Fruit fly (Drosophila melanogaster) whole organism, prepupa: Measurements from ENCODE around the gene tipE.
A peak's percentile ranks its signal among the peaks of the same experiment; 100 is the strongest.

Source experiments
- CG10631 ChIP-seq: fragments of 200-800 bp; sonication (Bioruptor generic); optimal IDR thresholded peaks from 2 replicates; lab custom pipeline; 2016; ENCODE audit warnings: missing biosample characterization, missing genetic modification characterization
- CG10669 ChIP-seq: fragments of 200-800 bp; sonication (Bioruptor generic); optimal IDR thresholded peaks from 3 replicates; lab custom pipeline; 2018; ENCODE audit warnings: missing biosample characterization, mild to moderate bottlenecking, missing genetic modification characterization, moderate library complexity
- CG11762 ChIP-seq: fragments of 200-800 bp; sonication (Bioruptor generic); optimal IDR thresholded peaks from 3 replicates; lab custom pipeline; 2016; ENCODE audit warnings: missing biosample characterization, missing genetic modification characterization; ENCODE audit not compliant: insufficient read depth
- CG11902 ChIP-seq: fragments of 200-800 bp; sonication (Bioruptor generic); optimal IDR thresholded peaks from 3 replicates; lab custom pipeline; 2016; ENCODE audit warnings: missing biosample characterization, missing genetic modification characterization
- CG15336 ChIP-seq: fragments of 200-800 bp; sonication (Bioruptor generic); IDR thresholded peaks from 2 replicates; pipeline ENCODE4 v1.3.6; 2022; ENCODE audit warnings: missing biosample characterization, missing genetic modification characterization
- CG3032 ChIP-seq: fragments of 200-800 bp; optimal IDR thresholded peaks from 2 replicates; lab custom pipeline; 2019; ENCODE audit warnings: missing biosample characterization, mild to moderate bottlenecking, missing genetic modification characterization, moderate library complexity
- CG31627 ChIP-seq: fragments of 200-800 bp; sonication (Bioruptor generic); optimal IDR thresholded peaks from 3 replicates; lab custom pipeline; 2016; ENCODE audit warnings: missing biosample characterization, missing genetic modification characterization
- CG32006 ChIP-seq: fragments of 200-800 bp; sonication (Bioruptor generic); optimal IDR thresholded peaks from 3 replicates; lab custom pipeline; 2017; ENCODE audit warnings: missing biosample characterization, mild to moderate bottlenecking, missing genetic modification characterization
- CG34406 ChIP-seq: fragments of 200-800 bp; sonication (Bioruptor generic); optimal IDR thresholded peaks from 3 replicates; lab custom pipeline; 2016; ENCODE audit warnings: missing biosample characterization, missing genetic modification characterization
- CG3919 ChIP-seq: fragments of 200-800 bp; sonication (Bioruptor generic); optimal IDR thresholded peaks from 3 replicates; lab custom pipeline; 2016; ENCODE audit warnings: missing biosample characterization, missing genetic modification characterization
- CG4318 ChIP-seq: fragments of 200-800 bp; sonication (Bioruptor generic); optimal IDR thresholded peaks from 3 replicates; lab custom pipeline; 2017; ENCODE audit warnings: missing biosample characterization, mild to moderate bottlenecking, missing genetic modification characterization
- CG6163 ChIP-seq: fragments of 200-800 bp; sonication (Bioruptor generic); IDR thresholded peaks from 3 replicates; pipeline ENCODE4 v1.3.6; 2022; ENCODE audit warnings: missing biosample characterization, missing genetic modification characterization
- CG6792 ChIP-seq: fragments of 200-800 bp; sonication (Bioruptor generic); optimal IDR thresholded peaks from 3 replicates; lab custom pipeline; 2016; ENCODE audit warnings: missing biosample characterization, missing genetic modification characterization
- CG6854 ChIP-seq: fragments of 200-800 bp; sonication (Bioruptor generic); optimal IDR thresholded peaks from 2 replicates; lab custom pipeline; 2017; ENCODE audit warnings: missing biosample characterization, mild to moderate bottlenecking, missing genetic modification characterization
- CG8119 ChIP-seq: fragments of 200-800 bp; sonication (Bioruptor generic); IDR thresholded peaks from 3 replicates; pipeline ENCODE4 v1.3.6; 2022; ENCODE audit warnings: missing biosample characterization, missing genetic modification characterization
- CG8319 ChIP-seq: fragments of 200-800 bp; sonication (Bioruptor generic); optimal IDR thresholded peaks from 3 replicates; lab custom pipeline; 2016; ENCODE audit warnings: missing biosample characterization, missing genetic modification characterization
- CG8632 ChIP-seq: fragments of 200-800 bp; sonication (Bioruptor generic); optimal IDR thresholded peaks from 3 replicates; lab custom pipeline; 2016; ENCODE audit warnings: missing biosample characterization, missing genetic modification characterization
- CG9139 ChIP-seq: fragments of 200-800 bp; sonication (Bioruptor generic); optimal IDR thresholded peaks from 3 replicates; lab custom pipeline; 2017; ENCODE audit warnings: missing biosample characterization, mild to moderate bottlenecking, missing genetic modification characterization
- Eip93F ChIP-seq: fragments of 200-800 bp; sonication (Bioruptor generic); optimal IDR thresholded peaks from 2 replicates; lab custom pipeline; 2016; ENCODE audit warnings: missing biosample characterization, mild to moderate bottlenecking, missing genetic modification characterization
- Ets96B ChIP-seq: fragments of 200-800 bp; optimal IDR thresholded peaks from 2 replicates; lab custom pipeline; 2019; ENCODE audit warnings: missing biosample characterization, mild to moderate bottlenecking, missing genetic modification characterization, moderate library complexity
- Sox102F ChIP-seq: fragments of 200-800 bp; sonication (Bioruptor generic); optimal IDR thresholded peaks from 2 replicates; lab custom pipeline; 2016; ENCODE audit warnings: missing biosample characterization, mild to moderate bottlenecking, missing genetic modification characterization
- Sox14 ChIP-seq: fragments of 200-800 bp; sonication (Bioruptor generic); optimal IDR thresholded peaks from 3 replicates; lab custom pipeline; 2016; ENCODE audit warnings: missing biosample characterization, missing genetic modification characterization
- achi ChIP-seq: fragments of 200-800 bp; sonication (Bioruptor generic); optimal IDR thresholded peaks from 3 replicates; lab custom pipeline; 2016; ENCODE audit warnings: missing biosample characterization, missing genetic modification characterization
- acj6 ChIP-seq: fragments of 200-800 bp; sonication (Bioruptor generic); optimal IDR thresholded peaks from 3 replicates; lab custom pipeline; 2016; ENCODE audit warnings: missing biosample characterization, missing genetic modification characterization
- dac ChIP-seq: fragments of 200-800 bp; sonication (Bioruptor generic); optimal IDR thresholded peaks from 2 replicates; lab custom pipeline; 2017; ENCODE audit warnings: missing biosample characterization, mild to moderate bottlenecking, missing genetic modification characterization
- dsx ChIP-seq: fragments of 200-800 bp; optimal IDR thresholded peaks from 3 replicates; lab custom pipeline; 2019; ENCODE audit warnings: missing biosample characterization, mild to moderate bottlenecking, missing genetic modification characterization, moderate library complexity; ENCODE audit not compliant: poor library complexity, severe bottlenecking
- eg ChIP-seq: fragments of 200-800 bp; sonication (Bioruptor generic); IDR thresholded peaks from 3 replicates; pipeline ENCODE4 v1.3.6; 2022; ENCODE audit warnings: missing biosample characterization, missing genetic modification characterization
- esn ChIP-seq: fragments of 200-800 bp; sonication (Bioruptor generic); optimal IDR thresholded peaks from 2 replicates; lab custom pipeline; 2016; ENCODE audit warnings: missing biosample characterization, mild to moderate bottlenecking, missing genetic modification characterization, moderate library complexity
- fd85E ChIP-seq: fragments of 200-800 bp; sonication (Bioruptor generic); optimal IDR thresholded peaks from 3 replicates; lab custom pipeline; 2016; ENCODE audit warnings: missing biosample characterization, missing genetic modification characterization
- fkh ChIP-seq: fragments of 200-800 bp; sonication (Bioruptor generic); optimal IDR thresholded peaks from 3 replicates; lab custom pipeline; 2017; ENCODE audit warnings: missing biosample characterization, mild to moderate bottlenecking, missing genetic modification characterization, moderate library complexity
- lz ChIP-seq: fragments of 200-800 bp; sonication (Bioruptor generic); optimal IDR thresholded peaks from 3 replicates; lab custom pipeline; 2016; ENCODE audit warnings: missing biosample characterization, missing genetic modification characterization
- pdm3 ChIP-seq: fragments of 200-800 bp; sonication (Bioruptor generic); optimal IDR thresholded peaks from 3 replicates; lab custom pipeline; 2016; ENCODE audit warnings: missing biosample characterization, missing genetic modification characterization
- salr ChIP-seq, 2 experiments: fragments of 200-800 bp; sonication (Bioruptor generic); optimal IDR thresholded peaks; 3 replicates each; lab custom pipeline; 2016 to 2018; ENCODE audit warnings: missing biosample characterization in 2 of 2, missing genetic modification characterization in 2 of 2, mild to moderate bottlenecking in 1 of 2
- ss ChIP-seq, 2 experiments: fragments of 200-800 bp; sonication (Bioruptor generic); optimal IDR thresholded peaks; 2 replicates in 1 of 2; 3 replicates in 1 of 2; lab custom pipeline; 2017 to 2018; ENCODE audit warnings: mild to moderate bottlenecking in 2 of 2, missing biosample characterization in 2 of 2, missing genetic modification characterization in 2 of 2, moderate library complexity in 1 of 2
- svp ChIP-seq: fragments of 200-800 bp; sonication (Bioruptor generic); peaks from one replicate; lab custom pipeline; 2016; ENCODE audit warnings: missing biosample characterization, missing genetic modification characterization

Gene tipE

DNA sequence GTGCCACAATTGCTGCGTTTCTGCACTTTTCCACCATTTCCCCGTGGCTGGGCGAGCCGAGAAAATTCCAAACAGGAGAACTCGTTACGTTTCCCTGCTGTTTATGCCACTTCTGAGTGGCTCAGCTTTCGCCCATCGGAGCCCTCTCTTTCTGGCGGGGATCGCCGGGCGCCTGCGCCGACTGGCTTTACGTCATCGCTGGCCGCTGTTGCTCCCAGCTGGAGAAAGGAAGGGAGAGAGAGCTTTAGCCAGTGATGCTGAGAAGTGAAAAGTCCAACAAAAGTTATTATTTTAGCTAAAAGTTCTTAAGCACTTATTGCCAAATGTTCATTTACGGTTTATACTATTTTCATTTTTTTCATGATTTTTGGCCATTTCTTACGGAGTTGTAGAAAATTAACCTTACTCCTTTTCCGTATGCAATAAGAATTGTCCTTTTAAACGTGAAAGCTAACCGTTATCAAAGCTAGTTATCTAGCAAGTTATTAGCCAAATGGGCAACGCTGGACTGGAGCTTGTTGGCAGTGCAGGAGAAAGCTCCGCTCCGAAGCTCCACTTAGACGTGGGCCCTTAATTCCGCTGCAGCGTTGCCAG, at the start of gene tipE, which contains the start of gene Teh2:
Gene tipE (plus strand): TSS at position 570 of the 594 bp plus-strand sequence.
Gene Teh2 (minus strand): TSS at position 94 of the 594 bp plus-strand sequence.
- TF ChIP-seq CG6163 (GFP tag; lab: Robert Waterston, UW) (no peak), CG15336 (no peak), CG11762 (no peak), salr (GFP tag; optimal IDR thresholded peaks at IDR 0.05; lab: Kevin White, UChicago) (no peak), CG6792 (GFP tag; lab: Kevin White, UChicago) (no peak), CG34406 (GFP tag; lab: Kevin White, UChicago) (no peak), achi (no peak), CG6854 (GFP tag; lab: Kevin White, UChicago) (no peak), CG10631 (GFP tag; lab: Kevin White, UChicago) (no peak), eg (GFP tag; lab: Robert Waterston, UW) (no peak), dsx (GFP tag; lab: Kevin White, UChicago) (no peak), Eip93F (GFP tag; lab: Kevin White, UChicago) (no peak), CG3919 (GFP tag; lab: Kevin White, UChicago) (no peak), CG4318 (GFP tag; lab: Kevin White, UChicago) (no peak), ss (GFP tag; optimal IDR thresholded peaks at IDR 0.05; lab: Kevin White, UChicago) (no peak), dac (GFP tag; lab: Kevin White, UChicago) (no peak)

DNA sequence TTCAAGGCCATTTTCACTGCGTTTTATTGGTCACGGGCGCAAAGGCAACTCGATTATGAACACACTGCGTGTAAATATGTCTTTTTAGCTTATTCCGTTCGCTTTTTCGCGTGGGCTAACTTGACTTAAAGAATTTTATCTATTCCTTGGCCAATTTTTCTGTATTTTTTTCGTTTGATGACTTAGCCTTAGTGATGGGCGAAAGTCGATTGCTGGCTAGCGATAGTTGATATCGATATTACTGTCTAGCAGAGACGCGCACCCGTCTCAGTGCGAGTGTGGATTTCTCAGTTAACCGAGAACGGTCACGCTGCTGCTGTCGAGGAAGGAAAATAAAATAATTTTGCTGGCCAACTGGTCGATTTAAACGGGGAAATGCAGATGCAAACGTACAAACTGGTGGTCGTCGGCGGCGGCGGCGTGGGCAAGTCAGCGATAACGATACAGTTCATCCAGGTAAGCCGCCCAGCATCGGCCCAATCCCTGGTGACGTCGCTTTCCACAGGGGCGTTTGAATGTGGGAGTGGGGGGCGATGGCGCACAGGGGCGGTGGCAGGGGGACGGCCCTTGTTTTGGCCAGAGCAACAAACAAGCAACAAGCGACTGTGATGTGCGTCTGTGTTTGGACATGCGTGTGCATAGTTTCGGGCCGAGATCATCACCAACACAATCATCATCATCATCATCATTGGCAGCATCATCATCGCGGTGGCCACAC, 49.3 kb upstream of the tipE start, which contains the start of the genes Rop and Ras64B:
Gene Rop (minus strand): TSS at position 193 of the 718 bp plus-strand sequence.
Gene Ras64B (plus strand): TSS at position 273 of the 718 bp plus-strand sequence.
- TF ChIP-seq fkh (GFP tag; lab: Kevin White, UChicago), result peak; percentile 87
- TF ChIP-seq CG8119 (GFP tag; lab: Robert Waterston, UW), result peak; percentile 22; the same call in 1 of the 3 replicates
- peak; percentile 14; the same call in 1 of the 2 replicates for TF ChIP-seq CG15336
- no peak for TF ChIP-seq ss (GFP tag; optimal IDR thresholded peaks at IDR 0.05; lab: Kevin White, UChicago)
- TF ChIP-seq CG3032 (tag; lab: Kevin White, UChicago), result peak; percentile 29
- no peak for TF ChIP-seq CG11902 (GFP tag; lab: Kevin White, UChicago)
- peak; percentile 94 for TF ChIP-seq svp (GFP tag; lab: Kevin White, UChicago)
- TF ChIP-seq pdm3 (GFP tag; lab: Kevin White, UChicago), result no peak
- peak; percentile 75 for TF ChIP-seq Sox14 (GFP tag; lab: Kevin White, UChicago)
- no peak for TF ChIP-seq Ets96B
- TF ChIP-seq esn (GFP tag; lab: Kevin White, UChicago), result peak; percentile 57
- TF ChIP-seq lz, result peak; percentile 20
- TF ChIP-seq CG32006 (GFP tag; lab: Kevin White, UChicago), result no peak

DNA sequence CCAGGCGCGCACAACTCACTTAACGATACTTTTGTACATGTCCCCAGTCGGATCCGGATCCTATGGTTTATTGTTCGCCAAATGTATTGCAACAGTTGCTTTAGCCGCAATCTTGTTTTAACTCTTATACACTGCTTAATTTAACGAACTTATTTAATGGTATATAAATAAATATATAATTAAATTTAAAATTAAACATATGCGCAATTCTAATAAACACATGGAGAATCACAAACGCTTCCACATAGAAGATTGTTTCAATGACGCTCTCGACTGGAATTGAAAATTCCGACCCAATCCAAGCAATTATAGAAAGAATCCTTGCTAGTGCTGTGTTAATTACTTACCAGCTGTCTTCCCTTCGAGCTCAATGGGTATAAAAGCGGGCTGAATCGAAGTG, 47.1 kb upstream of the tipE start, which contains the start of gene Akh:
Gene Akh (plus strand): TSS at position 301 of the 400 bp plus-strand sequence.
- TF ChIP-seq esn (GFP tag; lab: Kevin White, UChicago), result no peak
- peak; percentile 20 for TF ChIP-seq svp (GFP tag; lab: Kevin White, UChicago)

DNA sequence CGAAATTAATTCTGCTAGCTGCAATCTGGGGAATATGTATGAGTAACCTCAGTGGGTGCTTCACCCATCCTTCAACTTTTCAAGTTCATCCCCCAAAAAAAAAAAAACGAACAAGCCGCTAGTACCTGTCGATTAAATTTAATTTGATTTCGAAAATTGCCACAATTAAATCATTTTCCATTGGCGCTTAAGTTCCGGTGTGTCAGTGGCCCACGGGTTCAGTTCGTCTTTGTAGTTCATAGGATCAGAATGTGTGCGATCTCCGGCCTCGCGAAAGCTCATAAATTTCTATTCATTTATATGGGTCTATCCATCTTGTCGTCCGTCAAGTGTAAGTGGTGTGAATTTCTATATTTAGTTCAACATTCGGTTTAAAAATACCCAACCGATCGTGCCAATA, 46.2 kb upstream of the tipE start, which contains the start of gene CG32260:
Gene CG32260 (plus strand): TSS at position 301 of the 400 bp plus-strand sequence.
- TF ChIP-seq CG6792 (GFP tag; lab: Kevin White, UChicago), result no peak
- no peak for TF ChIP-seq esn (GFP tag; lab: Kevin White, UChicago)
- no peak for TF ChIP-seq acj6 (GFP tag; lab: Kevin White, UChicago)
- no peak for TF ChIP-seq Sox102F (GFP tag; lab: Kevin White, UChicago)
- no peak for TF ChIP-seq CG8319 (GFP tag; lab: Kevin White, UChicago)
- TF ChIP-seq dac (GFP tag; lab: Kevin White, UChicago), result no peak
- no peak for TF ChIP-seq salr (GFP tag; optimal IDR thresholded peaks at IDR 0.05; lab: Kevin White, UChicago)
- no peak for TF ChIP-seq CG6854 (GFP tag; lab: Kevin White, UChicago)
- no peak for TF ChIP-seq CG8632
- no peak for TF ChIP-seq CG31627 (GFP tag; lab: Kevin White, UChicago)
- TF ChIP-seq CG10669, result no peak
- no peak for TF ChIP-seq CG9139 (GFP tag; lab: Kevin White, UChicago)
- TF ChIP-seq fd85E (GFP tag; lab: Kevin White, UChicago), result no peak
- no peak for TF ChIP-seq eg (GFP tag; lab: Robert Waterston, UW)
- TF ChIP-seq CG6163 (GFP tag; lab: Robert Waterston, UW), result no peak
- TF ChIP-seq CG4318 (GFP tag; lab: Kevin White, UChicago), result no peak
- TF ChIP-seq, all 60 proteins: peak for 0
